Fruit fly (Drosophila melanogaster) whole organism, embryonic: ENCODE results near the gene CG42399.

Experiments
- Awh ChIP-seq: fragments of 200-800 bp; sonication (Bioruptor generic); IDR thresholded peaks from 2 replicates; pipeline ENCODE4, ENCODE4 v1.3.6; 2022; ENCODE audit warnings: missing biosample characterization, missing genetic modification characterization
- BtbVII ChIP-seq: fragments of 200-800 bp; sonication (Bioruptor generic); optimal IDR thresholded peaks from 3 replicates; lab custom pipeline; 2017; ENCODE audit warnings: missing biosample characterization, mild to moderate bottlenecking, missing genetic modification characterization
- CG10209 ChIP-seq: fragments of 200-800 bp; sonication (Bioruptor generic); optimal IDR thresholded peaks from 3 replicates; lab custom pipeline; 2017; ENCODE audit warnings: missing biosample characterization, mild to moderate bottlenecking, missing genetic modification characterization, missing genetic modification reagents
- CG10321 ChIP-seq: fragments of 200-800 bp; sonication (Bioruptor generic); IDR thresholded peaks from 2 replicates; pipeline ENCODE4 v1.3.6; 2022; ENCODE audit warnings: missing biosample characterization, missing genetic modification characterization
- CG13424 ChIP-seq: fragments of 200-800 bp; sonication (Bioruptor generic); optimal IDR thresholded peaks from 2 replicates; lab custom pipeline; 2019; ENCODE audit warnings: missing biosample characterization, mild to moderate bottlenecking, missing genetic modification characterization, moderate library complexity
- CG16863 ChIP-seq: fragments of 200-800 bp; sonication (Bioruptor generic); optimal IDR thresholded peaks from 3 replicates; lab custom pipeline; 2016; ENCODE audit warnings: missing biosample characterization, missing genetic modification characterization
- CG17328 ChIP-seq: fragments of 200-800 bp; sonication (Bioruptor generic); IDR thresholded peaks from 2 replicates; pipeline ENCODE4 v1.3.6; 2022; ENCODE audit warnings: missing biosample characterization, missing genetic modification characterization
- CG17568 ChIP-seq: fragments of 200-800 bp; sonication (Bioruptor generic); optimal IDR thresholded peaks from 2 replicates; lab custom pipeline; 2018; ENCODE audit warnings: missing biosample characterization, mild to moderate bottlenecking, missing genetic modification characterization, moderate library complexity
- CG18476 ChIP-seq: fragments of 200-800 bp; sonication (Bioruptor generic); optimal IDR thresholded peaks from 2 replicates; lab custom pipeline; 2016; ENCODE audit warnings: missing biosample characterization, mild to moderate bottlenecking, missing genetic modification characterization
- CG2116 ChIP-seq: fragments of 200-800 bp; sonication (Bioruptor generic); optimal IDR thresholded peaks from 3 replicates; lab custom pipeline; 2018; ENCODE audit warnings: missing biosample characterization, mild to moderate bottlenecking, missing genetic modification characterization
- CG2129 ChIP-seq: fragments of 200-800 bp; sonication (Bioruptor generic); IDR thresholded peaks from 2 replicates; pipeline ENCODE4 v1.3.6; 2022; ENCODE audit warnings: missing biosample characterization, missing genetic modification characterization; ENCODE audit not compliant: partially characterized antibody
- CG2199 ChIP-seq: fragments of 200-800 bp; sonication (Bioruptor generic); IDR thresholded peaks from 3 replicates; pipeline ENCODE4 v1.3.6; 2022; ENCODE audit warnings: missing biosample characterization, missing genetic modification characterization
- CG30403 ChIP-seq: fragments of 200-800 bp; sonication (Bioruptor generic); optimal IDR thresholded peaks from 3 replicates; lab custom pipeline; 2016; ENCODE audit warnings: missing biosample characterization, missing genetic modification characterization
- CG32767 ChIP-seq: fragments of 200-800 bp; sonication (Bioruptor generic); IDR thresholded peaks from 2 replicates; pipeline ENCODE4 v1.3.6; 2022; ENCODE audit warnings: missing biosample characterization, missing genetic modification characterization
- CG34224 ChIP-seq: fragments of 200-800 bp; sonication (Bioruptor generic); IDR thresholded peaks from 3 replicates; pipeline ENCODE4 v1.3.6; 2022; ENCODE audit warnings: missing biosample characterization, missing genetic modification characterization; ENCODE audit not compliant: partially characterized antibody
- CG3838 ChIP-seq: fragments of 200-800 bp; sonication (Bioruptor generic); optimal IDR thresholded peaks from 3 replicates; lab custom pipeline; 2016; ENCODE audit warnings: missing biosample characterization, missing genetic modification characterization
- CG3995 ChIP-seq: fragments of 200-800 bp; sonication (Bioruptor generic); optimal IDR thresholded peaks from 3 replicates; lab custom pipeline; 2016; ENCODE audit warnings: missing biosample characterization, missing genetic modification characterization
- CG4282 ChIP-seq: fragments of 200-800 bp; sonication (Bioruptor generic); optimal IDR thresholded peaks from 2 replicates; lab custom pipeline; 2016; ENCODE audit warnings: missing biosample characterization, missing genetic modification characterization
- CG6765 ChIP-seq: fragments of 200-800 bp; sonication (Bioruptor generic); optimal IDR thresholded peaks from 3 replicates; lab custom pipeline; 2017; ENCODE audit warnings: missing biosample characterization, mild to moderate bottlenecking, missing genetic modification characterization
- CG9727 ChIP-seq: fragments of 200-800 bp; sonication (Bioruptor generic); optimal IDR thresholded peaks from 3 replicates; lab custom pipeline; 2017; ENCODE audit warnings: missing biosample characterization, mild to moderate bottlenecking, missing genetic modification characterization
- CTCF ChIP-seq: fragments of 200-800 bp; sonication (Bioruptor generic); optimal IDR thresholded peaks from 2 replicates; lab custom pipeline; 2017; ENCODE audit warnings: missing biosample characterization, mild to moderate bottlenecking, missing genetic modification characterization, moderate library complexity
- Chrac-16 ChIP-seq: fragments of 200-800 bp; sonication (Bioruptor generic); optimal IDR thresholded peaks from 3 replicates; lab custom pipeline; 2016; ENCODE audit warnings: missing biosample characterization, missing genetic modification characterization
- Doc3 ChIP-seq: fragments of 200-800 bp; sonication (Bioruptor generic); IDR thresholded peaks from 3 replicates; pipeline ENCODE4 v1.3.6; 2022; ENCODE audit warnings: missing biosample characterization, missing genetic modification characterization; ENCODE audit not compliant: partially characterized antibody
- Ets97D ChIP-seq: fragments of 200-800 bp; sonication (Bioruptor generic); optimal IDR thresholded peaks from 3 replicates; lab custom pipeline; 2016; ENCODE audit warnings: missing biosample characterization, missing genetic modification characterization
- HLH4C ChIP-seq: fragments of 200-800 bp; sonication (Bioruptor generic); IDR thresholded peaks from 3 replicates; pipeline ENCODE4 v1.3.6; 2022; ENCODE audit warnings: missing biosample characterization, missing genetic modification characterization; ENCODE audit not compliant: partially characterized antibody
- Hmr ChIP-seq: fragments of 200-800 bp; sonication (Bioruptor generic); optimal IDR thresholded peaks from 3 replicates; lab custom pipeline; 2017; ENCODE audit warnings: mild to moderate bottlenecking, missing biosample characterization, missing genetic modification reagents, missing genetic modification characterization
- MESR4 ChIP-seq: fragments of 200-800 bp; sonication (Bioruptor generic); optimal IDR thresholded peaks from 2 replicates; lab custom pipeline; 2018; ENCODE audit warnings: missing biosample characterization, mild to moderate bottlenecking, missing genetic modification characterization, moderate library complexity
- Med ChIP-seq: fragments of 200-800 bp; sonication (Bioruptor generic); peaks from one replicate; lab custom pipeline; 2016; ENCODE audit warnings: missing biosample characterization, missing genetic modification characterization, mild to moderate bottlenecking, inconsistent platforms, moderate library complexity
- PHDP ChIP-seq: fragments of 200-800 bp; sonication (Bioruptor generic); optimal IDR thresholded peaks from 3 replicates; lab custom pipeline; 2018; ENCODE audit warnings: missing biosample characterization, mild to moderate bottlenecking, missing genetic modification characterization, moderate library complexity
- Tbp ChIP-seq: fragments of >200 bp; optimal IDR thresholded peaks from 2 replicates; lab custom pipeline; 2018; ENCODE audit warnings: missing biosample characterization, missing genetic modification characterization
- YL-1 ChIP-seq: fragments of 200-800 bp; sonication (Bioruptor generic); optimal IDR thresholded peaks from 3 replicates; lab custom pipeline; 2017; ENCODE audit warnings: missing biosample characterization, mild to moderate bottlenecking, missing genetic modification characterization
- amos ChIP-seq: fragments of 200-800 bp; sonication (Bioruptor generic); IDR thresholded peaks from 2 replicates; pipeline ENCODE4 v1.3.6; 2022; ENCODE audit warnings: missing biosample characterization, missing genetic modification characterization; ENCODE audit not compliant: partially characterized antibody
- bbx ChIP-seq: fragments of 200-800 bp; sonication (Bioruptor generic); IDR thresholded peaks from 2 replicates; pipeline ENCODE4 v1.3.6; 2022; ENCODE audit warnings: missing biosample characterization, missing genetic modification characterization; ENCODE audit not compliant: partially characterized antibody
- crc ChIP-seq: fragments of 200-800 bp; sonication (Bioruptor generic); optimal IDR thresholded peaks from 2 replicates; lab custom pipeline; 2016; ENCODE audit warnings: missing biosample characterization, missing genetic modification characterization
- dmrt99B ChIP-seq: fragments of 200-800 bp; sonication (Bioruptor generic); optimal IDR thresholded peaks from 2 replicates; lab custom pipeline; 2018; ENCODE audit warnings: missing biosample characterization, mild to moderate bottlenecking, missing genetic modification characterization, moderate library complexity
- fd3F ChIP-seq: fragments of 200-800 bp; sonication (Bioruptor generic); optimal IDR thresholded peaks from 2 replicates; lab custom pipeline; 2018; ENCODE audit warnings: missing biosample characterization, mild to moderate bottlenecking, missing genetic modification characterization, moderate library complexity
- hb ChIP-seq: fragments of 200-800 bp; sonication (Bioruptor generic); IDR thresholded peaks from 3 replicates; pipeline ENCODE4 v1.3.6; 2022; ENCODE audit warnings: missing biosample characterization, missing genetic modification characterization; ENCODE audit not compliant: partially characterized antibody
- jing ChIP-seq: fragments of 200-800 bp; sonication (Bioruptor generic); optimal IDR thresholded peaks from 2 replicates; lab custom pipeline; 2018; ENCODE audit warnings: missing biosample characterization, mild to moderate bottlenecking, missing genetic modification characterization
- lab ChIP-seq: fragments of 200-800 bp; sonication (Bioruptor generic); optimal IDR thresholded peaks from 3 replicates; lab custom pipeline; 2017; ENCODE audit warnings: missing biosample characterization, missing genetic modification characterization, mild to moderate bottlenecking, moderate library complexity, missing genetic modification reagents
- run ChIP-seq: fragments of 200-800 bp; sonication (Bioruptor generic); optimal IDR thresholded peaks from 3 replicates; lab custom pipeline; 2018; ENCODE audit warnings: missing biosample characterization, mild to moderate bottlenecking, missing genetic modification characterization
- sens ChIP-seq: fragments of 200-800 bp; sonication (Bioruptor generic); peaks from one replicate; lab custom pipeline; 2016; ENCODE audit warnings: missing biosample characterization, missing genetic modification characterization
- tgo ChIP-seq: fragments of 200-800 bp; sonication (Bioruptor generic); IDR thresholded peaks from 3 replicates; pipeline ENCODE4 v1.3.6; 2022; ENCODE audit warnings: missing biosample characterization, missing genetic modification characterization

The CG42399 gene

DNA sequence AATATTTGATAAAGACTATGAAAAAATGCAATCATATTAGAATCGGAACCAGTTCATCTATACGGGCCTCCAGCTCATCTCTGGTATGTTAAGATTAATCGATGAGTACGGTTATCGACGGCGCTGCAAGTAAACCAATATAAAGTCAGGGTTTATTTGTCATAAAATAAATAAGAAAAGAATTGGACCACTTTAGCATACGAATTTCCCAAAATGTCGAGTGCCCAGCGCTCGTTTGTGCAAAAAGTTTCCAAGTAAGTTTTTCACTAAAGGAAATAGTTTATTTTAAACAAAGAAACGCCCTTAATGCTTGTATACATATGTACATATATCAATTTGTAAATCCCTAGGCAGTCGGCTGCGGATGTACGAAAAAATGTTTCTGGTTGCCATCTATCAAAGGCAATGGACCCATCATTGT lies 58.5 kb downstream of the CG42399 start, which contains the start of gene Zir (continued):
- TF ChIP-seq Ets97D (GFP tag; lab: Kevin White, UChicago) (peak; percentile 36), CG10321 (no peak), CG18476 (GFP tag; lab: Kevin White, UChicago) (no peak), sens (GFP tag; lab: Kevin White, UChicago) (peak; percentile 59), CG10209 (GFP tag; lab: Kevin White, UChicago) (no peak), CG32767 (GFP tag; lab: Robert Waterston, UW) (no peak), CG3995 (GFP tag; lab: Kevin White, UChicago) (no peak), lab (no peak), BtbVII (GFP tag; lab: Kevin White, UChicago) (peak; percentile 14), CG17328 (GFP tag; lab: Robert Waterston, UW) (no peak), CG16863 (GFP tag; lab: Kevin White, UChicago) (no peak), HLH4C (peak; percentile 73), run (tag; lab: Kevin White, UChicago) (no peak), YL-1 (GFP tag; lab: Kevin White, UChicago) (peak; percentile 40), CG6765 (GFP tag; lab: Kevin White, UChicago) (no peak), Hmr (GFP tag; lab: Kevin White, UChicago) (no peak), Chrac-16 (GFP tag; lab: Kevin White, UChicago) (no peak), Awh (no peak), fd3F (GFP tag; lab: Kevin White, UChicago) (no peak), crc (GFP tag; lab: Kevin White, UChicago) (no peak), CG9727 (GFP tag; lab: Kevin White, UChicago) (no peak), CG2129 (GFP tag; lab: Robert Waterston, UW) (peak; percentile 45; the same call in 1 of the 2 replicates), CG17568 (GFP tag; lab: Kevin White, UChicago) (no peak), MESR4 (GFP tag; lab: Kevin White, UChicago) (peak; percentile 74), CG13424 (tag; lab: Kevin White, UChicago) (no peak), tgo (GFP tag; lab: Robert Waterston, UW) (no peak), CG4282 (GFP tag; lab: Kevin White, UChicago) (no peak), Med (peak; percentile 83), amos (GFP tag; lab: Robert Waterston, UW) (peak; percentile 74; the same call in 1 of the 2 replicates), jing (GFP tag; lab: Kevin White, UChicago) (no peak), PHDP (no peak), CG30403 (GFP tag; lab: Kevin White, UChicago) (peak; percentile 3), CG2199 (GFP tag; lab: Robert Waterston, UW) (0 out of 3 replicates have a peak, but pooled peaks have one; percentile 20), CG2116 (GFP tag; lab: Kevin White, UChicago) (peak; percentile 33), bbx (peak; percentile 80), dmrt99B (tag; lab: Kevin White, UChicago) (no peak), Doc3 (GFP tag; lab: Robert Waterston, UW) (peak; percentile 30; the same call in 1 of the 3 replicates), hb (GFP tag; lab: Robert Waterston, UW) (peak; percentile 72), CTCF (GFP tag; lab: Kevin White, UChicago) (peak; percentile 29), CG34224 (GFP tag; lab: Robert Waterston, UW) (peak; percentile 66), CG3838 (GFP tag; lab: Kevin White, UChicago) (no peak), Tbp (GFP tag; lab: Kevin White, UChicago) (no peak)
